Fruit fly (Drosophila melanogaster) whole organism, embryonic: ENCODE results near the gene Ugt305A1.

Experiments used
- Antp ChIP-seq: fragments of 200-800 bp; sonication (Bioruptor generic); optimal IDR thresholded peaks from 3 replicates; lab custom pipeline; 2016; ENCODE audit warnings: missing biosample characterization, missing genetic modification characterization
- C15 ChIP-seq: fragments of 200-800 bp; sonication (Bioruptor generic); IDR thresholded peaks from 3 replicates; pipeline ENCODE4 v1.3.6; 2022; ENCODE audit warnings: missing biosample characterization, missing genetic modification characterization
- CG1233 ChIP-seq: fragments of 200-800 bp; sonication (Bioruptor generic); optimal IDR thresholded peaks from 4 replicates; lab custom pipeline; 2018; ENCODE audit warnings: missing biosample characterization, mild to moderate bottlenecking, missing genetic modification characterization
- CG12391 ChIP-seq: fragments of 200-800 bp; sonication (Bioruptor generic); optimal IDR thresholded peaks from 3 replicates; lab custom pipeline; 2018; ENCODE audit warnings: missing biosample characterization, mild to moderate bottlenecking, missing genetic modification characterization, moderate library complexity
- CG14710 ChIP-seq: fragments of 200-800 bp; sonication (Bioruptor generic); optimal IDR thresholded peaks from 3 replicates; lab custom pipeline; 2019; ENCODE audit warnings: missing biosample characterization, mild to moderate bottlenecking, missing genetic modification characterization, moderate library complexity
- CG1529 ChIP-seq: fragments of 200-800 bp; sonication (Bioruptor generic); optimal IDR thresholded peaks from 3 replicates; lab custom pipeline; 2018; ENCODE audit warnings: missing biosample characterization, missing genetic modification characterization
- CG1602 ChIP-seq: fragments of 200-800 bp; sonication (Bioruptor generic); optimal IDR thresholded peaks from 3 replicates; lab custom pipeline; 2016; ENCODE audit warnings: missing biosample characterization, missing genetic modification characterization
- CG17829 ChIP-seq: fragments of 200-800 bp; optimal IDR thresholded peaks from 2 replicates; lab custom pipeline; 2019; ENCODE audit warnings: missing biosample characterization, mild to moderate bottlenecking, missing genetic modification characterization, moderate library complexity
- CG2678 ChIP-seq: fragments of 200-800 bp; sonication (Bioruptor generic); optimal IDR thresholded peaks from 3 replicates; lab custom pipeline; 2019; ENCODE audit warnings: missing biosample characterization, mild to moderate bottlenecking, missing genetic modification characterization, moderate library complexity
- CG30403 ChIP-seq: fragments of 200-800 bp; sonication (Bioruptor generic); optimal IDR thresholded peaks from 3 replicates; lab custom pipeline; 2016; ENCODE audit warnings: missing biosample characterization, missing genetic modification characterization
- CG30431 ChIP-seq: fragments of 200-800 bp; sonication (Bioruptor generic); optimal IDR thresholded peaks from 2 replicates; lab custom pipeline; 2017; ENCODE audit warnings: missing biosample characterization, missing genetic modification characterization
- CG31224 ChIP-seq: fragments of 200-800 bp; sonication (Bioruptor generic); IDR thresholded peaks from 2 replicates; pipeline ENCODE4 v1.3.6; 2022; ENCODE audit warnings: missing biosample characterization, missing genetic modification characterization
- CG3847 ChIP-seq: fragments of 200-800 bp; sonication (Bioruptor generic); IDR thresholded peaks from 2 replicates; pipeline ENCODE4 v1.3.6; 2022; ENCODE audit warnings: missing biosample characterization, missing genetic modification characterization
- CG3995 ChIP-seq: fragments of 200-800 bp; sonication (Bioruptor generic); optimal IDR thresholded peaks from 3 replicates; lab custom pipeline; 2016; ENCODE audit warnings: missing biosample characterization, missing genetic modification characterization
- CG4360 ChIP-seq: fragments of 200-800 bp; sonication (Bioruptor generic); IDR thresholded peaks from 2 replicates; pipeline ENCODE4 v1.3.6; 2022; ENCODE audit warnings: missing biosample characterization, missing genetic modification characterization
- CG4404 ChIP-seq: fragments of 200-800 bp; sonication (Bioruptor generic); IDR thresholded peaks from 2 replicates; pipeline ENCODE4 v1.3.6; 2022; ENCODE audit warnings: missing biosample characterization, missing genetic modification characterization
- CG6854 ChIP-seq: fragments of 200-800 bp; sonication (Bioruptor generic); optimal IDR thresholded peaks from 3 replicates; lab custom pipeline; 2017; ENCODE audit warnings: missing biosample characterization, mild to moderate bottlenecking, missing genetic modification characterization
- CG7271 ChIP-seq: fragments of 200-800 bp; sonication (Bioruptor generic); optimal IDR thresholded peaks from 2 replicates; lab custom pipeline; 2018; ENCODE audit warnings: missing biosample characterization, mild to moderate bottlenecking, missing genetic modification characterization, moderate library complexity
- CG7357 ChIP-seq: fragments of 200-800 bp; sonication (Bioruptor generic); IDR thresholded peaks from 3 replicates; pipeline ENCODE4 v1.3.6; 2022; ENCODE audit warnings: missing biosample characterization, missing genetic modification characterization
- CG9727 ChIP-seq: fragments of 200-800 bp; sonication (Bioruptor generic); optimal IDR thresholded peaks from 3 replicates; lab custom pipeline; 2017; ENCODE audit warnings: missing biosample characterization, mild to moderate bottlenecking, missing genetic modification characterization
- CG9797 ChIP-seq: fragments of 200-800 bp; sonication (Bioruptor generic); optimal IDR thresholded peaks from 3 replicates; lab custom pipeline; 2018; ENCODE audit warnings: missing biosample characterization, mild to moderate bottlenecking, missing genetic modification characterization
- Camta ChIP-seq: fragments of 200-800 bp; sonication (Bioruptor generic); optimal IDR thresholded peaks from 2 replicates; lab custom pipeline; 2016; ENCODE audit warnings: missing biosample characterization, missing genetic modification characterization
- CkIIα-i1 ChIP-seq: fragments of 200-800 bp; sonication (Bioruptor generic); IDR thresholded peaks from 2 replicates; pipeline ENCODE4 v1.3.6; 2022; ENCODE audit warnings: missing biosample characterization, missing genetic modification characterization
- Hr78 ChIP-seq, 2 experiments: fragments of 200-800 bp in 1 of 2; fragments of >200 bp in 1 of 2; sonication (Bioruptor generic) in 1 of 2; optimal IDR thresholded peaks; 2 replicates each; lab custom pipeline; 2017 to 2019; ENCODE audit warnings: missing biosample characterization in 2 of 2, missing genetic modification characterization in 2 of 2, mild to moderate bottlenecking in 1 of 2, moderate library complexity in 1 of 2
- Med ChIP-seq: fragments of 200-800 bp; sonication (Bioruptor generic); peaks from one replicate; lab custom pipeline; 2016; ENCODE audit warnings: missing biosample characterization, missing genetic modification characterization, mild to moderate bottlenecking, inconsistent platforms, moderate library complexity
- Sry-δ ChIP-seq: fragments of 200-800 bp; sonication (Bioruptor generic); optimal IDR thresholded peaks from 2 replicates; lab custom pipeline; 2016; ENCODE audit warnings: missing biosample characterization, missing genetic modification characterization
- Trl ChIP-seq, 3 experiments: fragments of >200 bp in 2 of 3; fragments of 200-800 bp in 1 of 3; sonication (Bioruptor generic) in 1 of 3; optimal IDR thresholded peaks; 2 replicates in 1 of 3; 3 replicates in 2 of 3; lab custom pipeline; 2016 to 2017; ENCODE audit warnings: missing biosample characterization in 1 of 3, missing genetic modification characterization in 1 of 3
- ac ChIP-seq: fragments of 200-800 bp; sonication (Bioruptor generic); optimal IDR thresholded peaks from 3 replicates; lab custom pipeline; 2017; ENCODE audit warnings: missing biosample characterization, mild to moderate bottlenecking, missing genetic modification characterization
- ato ChIP-seq: fragments of 200-800 bp; sonication (Bioruptor generic); IDR thresholded peaks from 2 replicates; pipeline ENCODE4 v1.3.6; 2022; ENCODE audit warnings: missing biosample characterization, missing genetic modification characterization; ENCODE audit not compliant: partially characterized antibody
- bsh ChIP-seq, 2 experiments: fragments of 200-800 bp; sonication (Bioruptor generic); optimal IDR thresholded peaks; 2 replicates each; lab custom pipeline; 2017 to 2018; ENCODE audit warnings: mild to moderate bottlenecking in 2 of 2, missing biosample characterization in 2 of 2, missing genetic modification characterization in 2 of 2, moderate library complexity in 1 of 2
- danr ChIP-seq: fragments of 200-800 bp; sonication (Bioruptor generic); IDR thresholded peaks from 2 replicates; pipeline ENCODE4 v1.3.6; 2022; ENCODE audit warnings: missing biosample characterization, missing genetic modification characterization
- disco-r ChIP-seq: fragments of 200-800 bp; sonication (Bioruptor generic); optimal IDR thresholded peaks from 2 replicates; lab custom pipeline; 2016; ENCODE audit warnings: missing biosample characterization, missing genetic modification characterization
- dm ChIP-seq: fragments of 200-800 bp; sonication (Bioruptor generic); optimal IDR thresholded peaks from 3 replicates; lab custom pipeline; 2016; ENCODE audit warnings: missing biosample characterization, missing genetic modification characterization
- dysf ChIP-seq: fragments of 200-800 bp; sonication (Bioruptor generic); IDR thresholded peaks from 3 replicates; pipeline ENCODE4 v1.3.6; 2022; ENCODE audit warnings: missing biosample characterization, missing genetic modification characterization
- fd102C ChIP-seq: fragments of 200-800 bp; sonication (Bioruptor generic); optimal IDR thresholded peaks from 2 replicates; lab custom pipeline; 2018; ENCODE audit warnings: missing biosample characterization, mild to moderate bottlenecking, missing genetic modification characterization, moderate library complexity
- hb ChIP-seq: fragments of 200-800 bp; sonication (Bioruptor generic); IDR thresholded peaks from 3 replicates; pipeline ENCODE4 v1.3.6; 2022; ENCODE audit warnings: missing biosample characterization, missing genetic modification characterization; ENCODE audit not compliant: partially characterized antibody
- hbn ChIP-seq: fragments of 200-800 bp; sonication (Bioruptor generic); IDR thresholded peaks from 2 replicates; pipeline ENCODE4 v1.3.6; 2022; ENCODE audit warnings: missing biosample characterization, missing genetic modification characterization; ENCODE audit not compliant: partially characterized antibody
- nmo ChIP-seq: fragments of 200-800 bp; sonication (Bioruptor generic); optimal IDR thresholded peaks from 2 replicates; lab custom pipeline; 2018; ENCODE audit warnings: missing biosample characterization, mild to moderate bottlenecking, missing genetic modification characterization, moderate library complexity
- onecut ChIP-seq: fragments of 200-800 bp; sonication (Bioruptor generic); IDR thresholded peaks from 2 replicates; pipeline ENCODE4 v1.3.6; 2022; ENCODE audit warnings: missing biosample characterization, missing genetic modification characterization
- org-1 ChIP-seq: fragments of 200-800 bp; sonication (Bioruptor generic); optimal IDR thresholded peaks from 2 replicates; lab custom pipeline; 2017; ENCODE audit warnings: missing biosample characterization, missing genetic modification characterization
- otp ChIP-seq: fragments of 200-800 bp; sonication (Bioruptor generic); IDR thresholded peaks from 3 replicates; pipeline ENCODE4, ENCODE4 v1.3.6; 2022; ENCODE audit warnings: missing biosample characterization, missing genetic modification characterization
- pb ChIP-seq: fragments of 200-800 bp; sonication (Bioruptor generic); optimal IDR thresholded peaks from 3 replicates; lab custom pipeline; 2016; ENCODE audit warnings: missing biosample characterization, missing genetic modification characterization
- repo ChIP-seq: fragments of 200-800 bp; sonication (Bioruptor generic); optimal IDR thresholded peaks from 2 replicates; lab custom pipeline; 2016; ENCODE audit warnings: missing biosample characterization, missing genetic modification characterization
- salm ChIP-seq: fragments of 200-800 bp; sonication (Bioruptor generic); optimal IDR thresholded peaks from 2 replicates; lab custom pipeline; 2018; ENCODE audit warnings: missing biosample characterization, mild to moderate bottlenecking, missing genetic modification characterization
- sens-2 ChIP-seq: fragments of 200-800 bp; sonication (Bioruptor generic); IDR thresholded peaks from 2 replicates; pipeline ENCODE4 v1.3.6; 2022; ENCODE audit warnings: missing biosample characterization, missing genetic modification characterization
- sim ChIP-seq: fragments of 200-800 bp; sonication (Bioruptor generic); IDR thresholded peaks from 2 replicates; pipeline ENCODE4 v1.3.6; 2022; ENCODE audit warnings: missing biosample characterization, missing genetic modification characterization
- tap ChIP-seq: fragments of 200-800 bp; optimal IDR thresholded peaks from 3 replicates; lab custom pipeline; 2019; ENCODE audit warnings: missing biosample characterization, mild to moderate bottlenecking, missing genetic modification characterization, moderate library complexity
- tin ChIP-seq: fragments of 200-800 bp; sonication (Bioruptor generic); optimal IDR thresholded peaks from 3 replicates; lab custom pipeline; 2016; ENCODE audit warnings: missing biosample characterization, missing genetic modification characterization
- trem ChIP-seq: fragments of 200-800 bp; optimal IDR thresholded peaks from 3 replicates; lab custom pipeline; 2019; ENCODE audit warnings: missing biosample characterization, mild to moderate bottlenecking, missing genetic modification characterization, moderate library complexity
- yki ChIP-seq: fragments of >200 bp; optimal IDR thresholded peaks from 3 replicates; lab custom pipeline; 2018

The Ugt305A1 gene

DNA sequence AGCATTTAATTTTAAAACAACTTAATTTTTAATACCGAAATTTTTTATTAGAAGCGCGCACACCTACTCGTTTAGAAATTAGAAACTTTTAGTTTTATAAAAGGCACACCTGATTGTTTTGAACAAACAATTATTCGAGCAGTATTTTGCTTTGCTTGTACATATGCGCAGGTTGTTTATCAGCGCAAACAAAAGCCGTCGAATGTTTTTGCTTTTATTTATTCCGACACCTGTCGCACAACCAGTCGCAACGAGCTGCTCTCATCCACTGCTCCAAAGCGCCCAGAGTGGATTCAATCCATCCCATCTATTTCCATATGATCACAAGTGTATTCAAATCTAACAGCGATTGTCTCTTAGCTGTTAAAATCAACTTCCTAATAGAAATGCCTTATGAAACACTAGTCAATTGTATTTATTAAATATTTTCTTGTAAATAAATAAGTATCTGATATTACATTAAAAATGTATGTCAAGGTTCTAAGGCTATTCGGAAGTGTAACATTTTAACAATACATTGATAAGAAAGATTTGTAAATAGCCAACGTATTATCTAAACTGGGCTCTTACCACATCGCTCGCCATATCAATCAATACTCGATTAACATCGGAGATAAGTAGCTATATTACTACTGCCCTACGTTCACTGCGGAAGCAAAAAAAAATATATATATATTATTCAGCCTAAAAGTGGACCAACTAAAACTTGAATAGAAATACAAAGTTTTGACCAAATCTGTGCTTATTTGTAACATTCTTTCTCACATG is 33.6 kb upstream of the Ugt305A1 start, which contains the start of gene CG11594 (continued):
- TF ChIP-seq Sry-δ (GFP tag; lab: Kevin White, UChicago) = no peak
- no peak for TF ChIP-seq fd102C
- peak; percentile 7 for TF ChIP-seq CG6854
- TF ChIP-seq hb (GFP tag; lab: Robert Waterston, UW) = no peak
- TF ChIP-seq danr (GFP tag; lab: Robert Waterston, UW) = no peak
- no peak for TF ChIP-seq Antp (GFP tag; lab: Kevin White, UChicago)
- TF ChIP-seq CG14710 (tag; lab: Kevin White, UChicago) = no peak
- TF ChIP-seq CG1529 (GFP tag; lab: Kevin White, UChicago) = no peak
- TF ChIP-seq CG1602 (GFP tag; lab: Kevin White, UChicago) = no peak
- TF ChIP-seq tin (GFP tag; lab: Kevin White, UChicago) = no peak
- no peak for TF ChIP-seq onecut
- TF ChIP-seq dm = no peak
- no peak for TF ChIP-seq CG31224 (GFP tag; lab: Robert Waterston, UW)
- peak; percentile 27 for TF ChIP-seq CG9727 (GFP tag; lab: Kevin White, UChicago)
- no peak for TF ChIP-seq CG3847 (GFP tag; lab: Robert Waterston, UW)
- no peak for TF ChIP-seq org-1 (GFP tag; lab: Kevin White, UChicago)
- TF ChIP-seq otp (GFP tag; lab: Robert Waterston, UW) = no peak
- no peak for TF ChIP-seq CG3995 (GFP tag; lab: Kevin White, UChicago)
- no peak for TF ChIP-seq CkIIα-i1 (GFP tag; lab: Robert Waterston, UW)
- TF ChIP-seq ac (GFP tag; lab: Kevin White, UChicago) = no peak
- TF ChIP-seq Trl (optimal IDR thresholded peaks at IDR 0.05; lab: Kevin White, UChicago) = no peak
- TF ChIP-seq Trl (GFP tag; optimal IDR thresholded peaks at IDR 0.05; lab: Kevin White, UChicago) = no peak
- TF ChIP-seq CG4404 (GFP tag; lab: Robert Waterston, UW) = no peak
- no peak for TF ChIP-seq CG7271 (tag; lab: Kevin White, UChicago)
- no peak for TF ChIP-seq disco-r (GFP tag; lab: Kevin White, UChicago)
- no peak for TF ChIP-seq pb
- no peak for TF ChIP-seq CG9797
- TF ChIP-seq sim (GFP tag; lab: Robert Waterston, UW) = no peak
- TF ChIP-seq CG4360 (GFP tag; lab: Robert Waterston, UW) = no peak
- no peak for TF ChIP-seq Hr78 (GFP tag; optimal IDR thresholded peaks at IDR 0.05; lab: Kevin White, UChicago)
- TF ChIP-seq hbn (GFP tag; lab: Robert Waterston, UW) = no peak
- TF ChIP-seq ato (GFP tag; lab: Robert Waterston, UW) = no peak
- no peak for TF ChIP-seq salm (tag; lab: Kevin White, UChicago)
- TF ChIP-seq CG30403 (GFP tag; lab: Kevin White, UChicago) = no peak
- TF ChIP-seq Camta (GFP tag; lab: Kevin White, UChicago) = no peak
- no peak for TF ChIP-seq repo
- no peak for TF ChIP-seq CG12391 (tag; lab: Kevin White, UChicago)
- no peak for TF ChIP-seq CG17829 (tag; lab: Kevin White, UChicago)
- no peak for TF ChIP-seq CG1233 (GFP tag; lab: Kevin White, UChicago)
- TF ChIP-seq dysf (GFP tag; lab: Robert Waterston, UW) = peak; percentile 29; the same call in 1 of the 3 replicates
- TF ChIP-seq nmo (GFP tag; lab: Kevin White, UChicago) = no peak
- no peak for TF ChIP-seq yki
- no peak for TF ChIP-seq CG30431 (GFP tag; lab: Kevin White, UChicago)
- TF ChIP-seq tap (tag; lab: Kevin White, UChicago) = no peak
- no peak for TF ChIP-seq C15 (GFP tag; lab: Robert Waterston, UW)
- no peak for TF ChIP-seq trem (tag; lab: Kevin White, UChicago)
- no peak for TF ChIP-seq CG7357 (GFP tag; lab: Robert Waterston, UW)
- no peak for TF ChIP-seq bsh (GFP tag; optimal IDR thresholded peaks at IDR 0.05; lab: Kevin White, UChicago)
- TF ChIP-seq sens-2 (GFP tag; lab: Robert Waterston, UW) = no peak
- no peak for TF ChIP-seq Med
- TF ChIP-seq CG2678 (tag; lab: Kevin White, UChicago) = no peak
